Worm (Caenorhabditis elegans) whole organism, young adult: Measurements from ENCODE around the gene bgnt-1.1.

Experiments
- fkh-3 ChIP-seq: sonication (generic microtip); optimal IDR thresholded peaks from 2 replicates; lab custom pipeline; 2016; ENCODE audit warnings: mild to moderate bottlenecking, missing genetic modification characterization, missing compliant biosample characterization
- hrde-1 ChIP-seq: sonication (generic microtip); optimal IDR thresholded peaks from 2 replicates; lab custom pipeline; 2016; ENCODE audit warnings: missing genetic modification characterization, mild to moderate bottlenecking, missing compliant biosample characterization, moderate library complexity, missing genotype, missing genetic modification reagents, borderline replicate concordance
- sea-2 ChIP-seq: fragments of 200-800 bp; sonication (Bioruptor generic); IDR thresholded peaks from 2 replicates; pipeline ENCODE4 v1.3.6; 2022; ENCODE audit warnings: missing genetic modification characterization, missing compliant biosample characterization
- ztf-26 ChIP-seq: sonication (generic microtip); optimal IDR thresholded peaks from 2 replicates; lab custom pipeline; 2017; ENCODE audit warnings: missing genetic modification characterization, missing compliant biosample characterization

ce11 chrIV:10467347-10467746 lies 5.2 kb upstream of the bgnt-1.1 start:
- TF ChIP-seq sea-2: no peak
- TF ChIP-seq ztf-26: no peak
- TF ChIP-seq hrde-1 (tag; lab: Kevin White, UChicago): no peak
- no peak for TF ChIP-seq fkh-3
